Fruit fly (Drosophila melanogaster) whole organism, embryonic: ENCODE results near the gene CG6656.
A peak's percentile ranks its signal among the peaks of the same experiment; 100 is the strongest.

Experiments
- Aef1 ChIP-seq: fragments of 200-800 bp; sonication (Bioruptor generic); IDR thresholded peaks from 3 replicates; pipeline ENCODE4 v1.3.6; 2022; ENCODE audit warnings: missing biosample characterization, missing genetic modification characterization
- Atf3 ChIP-seq: fragments of 200-800 bp; sonication (Bioruptor generic); optimal IDR thresholded peaks from 3 replicates; lab custom pipeline; 2016; ENCODE audit warnings: missing biosample characterization, missing genetic modification characterization
- CG11247 ChIP-seq: fragments of 200-800 bp; sonication (Bioruptor generic); IDR thresholded peaks from 2 replicates; pipeline ENCODE4 v1.3.6; 2022; ENCODE audit warnings: missing biosample characterization, missing genetic modification characterization
- CG11504 ChIP-seq: fragments of 200-800 bp; sonication (Bioruptor generic); optimal IDR thresholded peaks from 3 replicates; lab custom pipeline; 2019; ENCODE audit warnings: missing biosample characterization, mild to moderate bottlenecking, missing genetic modification characterization, moderate library complexity
- CG11560 ChIP-seq: fragments of 200-800 bp; sonication (Bioruptor generic); IDR thresholded peaks from 3 replicates; pipeline ENCODE4 v1.3.6; 2022; ENCODE audit warnings: missing biosample characterization, missing genetic modification characterization
- CG11695 ChIP-seq: fragments of 200-800 bp; sonication (Bioruptor generic); IDR thresholded peaks from 3 replicates; pipeline ENCODE4 v1.3.6; 2022; ENCODE audit warnings: missing biosample characterization, missing genetic modification characterization
- CG12236 ChIP-seq: fragments of 200-800 bp; sonication (Bioruptor generic); optimal IDR thresholded peaks from 2 replicates; lab custom pipeline; 2016; ENCODE audit warnings: missing biosample characterization, missing genetic modification characterization
- CG12299 ChIP-seq: fragments of 200-800 bp; sonication (Bioruptor generic); optimal IDR thresholded peaks from 2 replicates; lab custom pipeline; 2018; ENCODE audit warnings: missing biosample characterization, mild to moderate bottlenecking, missing genetic modification characterization
- CG1233 ChIP-seq: fragments of 200-800 bp; sonication (Bioruptor generic); optimal IDR thresholded peaks from 4 replicates; lab custom pipeline; 2018; ENCODE audit warnings: missing biosample characterization, mild to moderate bottlenecking, missing genetic modification characterization
- CG13296 ChIP-seq: fragments of 200-800 bp; sonication (Bioruptor generic); optimal IDR thresholded peaks from 3 replicates; lab custom pipeline; 2018; ENCODE audit warnings: missing biosample characterization, mild to moderate bottlenecking, missing genetic modification characterization
- CG14050 ChIP-seq: fragments of 200-800 bp; sonication (Bioruptor generic); IDR thresholded peaks from 3 replicates; pipeline ENCODE4 v1.3.6; 2022; ENCODE audit warnings: missing biosample characterization, missing genetic modification characterization
- CG15269 ChIP-seq: fragments of 200-800 bp; sonication (Bioruptor generic); optimal IDR thresholded peaks from 2 replicates; lab custom pipeline; 2018; ENCODE audit warnings: missing biosample characterization, mild to moderate bottlenecking, missing genetic modification characterization, moderate library complexity
- CG17186 ChIP-seq: fragments of 200-800 bp; sonication (Bioruptor generic); optimal IDR thresholded peaks from 3 replicates; lab custom pipeline; 2017; ENCODE audit warnings: missing biosample characterization, missing genetic modification reagents, missing genetic modification characterization
- CG17568 ChIP-seq: fragments of 200-800 bp; sonication (Bioruptor generic); optimal IDR thresholded peaks from 2 replicates; lab custom pipeline; 2018; ENCODE audit warnings: missing biosample characterization, mild to moderate bottlenecking, missing genetic modification characterization, moderate library complexity
- CG18476 ChIP-seq: fragments of 200-800 bp; sonication (Bioruptor generic); optimal IDR thresholded peaks from 2 replicates; lab custom pipeline; 2016; ENCODE audit warnings: missing biosample characterization, mild to moderate bottlenecking, missing genetic modification characterization
- CG2202 ChIP-seq: fragments of 200-800 bp; sonication (Bioruptor generic); optimal IDR thresholded peaks from 2 replicates; lab custom pipeline; 2018; ENCODE audit warnings: missing biosample characterization, mild to moderate bottlenecking, missing genetic modification characterization
- CG2712 ChIP-seq: fragments of 200-800 bp; optimal IDR thresholded peaks from 3 replicates; lab custom pipeline; 2019; ENCODE audit warnings: missing biosample characterization, mild to moderate bottlenecking, missing genetic modification characterization, moderate library complexity
- CG30403 ChIP-seq: fragments of 200-800 bp; sonication (Bioruptor generic); optimal IDR thresholded peaks from 3 replicates; lab custom pipeline; 2016; ENCODE audit warnings: missing biosample characterization, missing genetic modification characterization
- CG31388 ChIP-seq: fragments of 200-800 bp; sonication (Bioruptor generic); optimal IDR thresholded peaks from 2 replicates; lab custom pipeline; 2016; ENCODE audit warnings: missing biosample characterization, missing genetic modification characterization
- CG43689 ChIP-seq: fragments of 200-800 bp; sonication (Bioruptor generic); IDR thresholded peaks from 2 replicates; pipeline ENCODE4 v1.3.6; 2022; ENCODE audit warnings: missing biosample characterization, missing genetic modification characterization
- CG6689 ChIP-seq: fragments of 200-800 bp; sonication (Bioruptor generic); IDR thresholded peaks from 2 replicates; pipeline ENCODE4 v1.3.6; 2022; ENCODE audit warnings: missing biosample characterization, missing genetic modification characterization
- CG7928 ChIP-seq: fragments of 200-800 bp; sonication (Bioruptor generic); optimal IDR thresholded peaks from 2 replicates; lab custom pipeline; 2017; ENCODE audit warnings: missing biosample characterization, mild to moderate bottlenecking, missing genetic modification characterization
- CG9215 ChIP-seq: fragments of 200-800 bp; sonication (Bioruptor generic); IDR thresholded peaks from 2 replicates; pipeline ENCODE4 v1.3.6; 2022; ENCODE audit warnings: missing biosample characterization, missing genetic modification characterization
- CTCF ChIP-seq: fragments of 200-800 bp; sonication (Bioruptor generic); optimal IDR thresholded peaks from 2 replicates; lab custom pipeline; 2017; ENCODE audit warnings: missing biosample characterization, mild to moderate bottlenecking, missing genetic modification characterization, moderate library complexity
- Dad ChIP-seq: fragments of 200-800 bp; sonication (Bioruptor generic); optimal IDR thresholded peaks from 3 replicates; lab custom pipeline; 2016; ENCODE audit warnings: missing biosample characterization, missing genetic modification characterization
- Oli ChIP-seq: fragments of 200-800 bp; sonication (Bioruptor generic); optimal IDR thresholded peaks from 2 replicates; lab custom pipeline; 2018; ENCODE audit warnings: missing biosample characterization, mild to moderate bottlenecking, missing genetic modification characterization, moderate library complexity
- ac ChIP-seq: fragments of 200-800 bp; sonication (Bioruptor generic); optimal IDR thresholded peaks from 3 replicates; lab custom pipeline; 2017; ENCODE audit warnings: missing biosample characterization, mild to moderate bottlenecking, missing genetic modification characterization
- corto ChIP-seq: fragments of 200-800 bp; sonication (Bioruptor generic); optimal IDR thresholded peaks from 2 replicates; lab custom pipeline; 2016; ENCODE audit warnings: missing biosample characterization, mild to moderate bottlenecking, missing genetic modification characterization, moderate library complexity
- crc ChIP-seq: fragments of 200-800 bp; sonication (Bioruptor generic); optimal IDR thresholded peaks from 2 replicates; lab custom pipeline; 2016; ENCODE audit warnings: missing biosample characterization, missing genetic modification characterization
- crol ChIP-seq: fragments of 200-800 bp; sonication (Bioruptor generic); IDR thresholded peaks from 2 replicates; pipeline ENCODE4 v1.3.6; 2022; ENCODE audit warnings: missing biosample characterization, missing genetic modification characterization
- cwo ChIP-seq: fragments of 200-800 bp; sonication (Bioruptor generic); optimal IDR thresholded peaks from 3 replicates; lab custom pipeline; 2017; ENCODE audit warnings: missing biosample characterization, missing genetic modification characterization, mild to moderate bottlenecking, moderate library complexity, missing genetic modification reagents
- dimm ChIP-seq: fragments of 200-800 bp; sonication (Bioruptor generic); IDR thresholded peaks from 2 replicates; pipeline ENCODE4 v1.3.6; 2022; ENCODE audit warnings: missing biosample characterization, missing genetic modification characterization
- ems ChIP-seq: fragments of 200-800 bp; sonication (Bioruptor generic); optimal IDR thresholded peaks from 3 replicates; lab custom pipeline; 2016; ENCODE audit warnings: missing biosample characterization, missing genetic modification characterization
- fd64A ChIP-seq: fragments of 200-800 bp; sonication (Bioruptor generic); optimal IDR thresholded peaks from 3 replicates; lab custom pipeline; 2018; ENCODE audit warnings: missing biosample characterization, mild to moderate bottlenecking, missing genetic modification characterization
- fd96Cb ChIP-seq: fragments of 200-800 bp; sonication (Bioruptor generic); optimal IDR thresholded peaks from 2 replicates; lab custom pipeline; 2018; ENCODE audit warnings: missing biosample characterization, mild to moderate bottlenecking, missing genetic modification characterization, moderate library complexity
- gcm ChIP-seq: fragments of 200-800 bp; sonication (Bioruptor generic); optimal IDR thresholded peaks from 2 replicates; lab custom pipeline; 2019; ENCODE audit warnings: missing biosample characterization, mild to moderate bottlenecking, missing genetic modification characterization, moderate library complexity
- ham ChIP-seq: fragments of 200-800 bp; sonication (Bioruptor generic); IDR thresholded peaks from 2 replicates; pipeline ENCODE4 v1.3.6; 2022; ENCODE audit warnings: missing biosample characterization, missing genetic modification characterization
- kni ChIP-seq: fragments of 200-800 bp; sonication (Bioruptor generic); optimal IDR thresholded peaks from 3 replicates; lab custom pipeline; 2017; ENCODE audit warnings: mild to moderate bottlenecking, missing biosample characterization, missing genetic modification reagents, missing genetic modification characterization
- nerfin-2 ChIP-seq: fragments of 200-800 bp; sonication (Bioruptor generic); IDR thresholded peaks from 2 replicates; pipeline ENCODE4 v1.3.6; 2022; ENCODE audit warnings: missing biosample characterization, missing genetic modification characterization; ENCODE audit not compliant: partially characterized antibody
- nom ChIP-seq: fragments of 200-800 bp; sonication (Bioruptor generic); optimal IDR thresholded peaks from 2 replicates; lab custom pipeline; 2017; ENCODE audit warnings: missing biosample characterization, missing genetic modification characterization, mild to moderate bottlenecking, moderate library complexity, missing genetic modification reagents
- p53 ChIP-seq: fragments of 200-800 bp; sonication (Bioruptor generic); optimal IDR thresholded peaks from 2 replicates; lab custom pipeline; 2016; ENCODE audit warnings: missing biosample characterization, missing genetic modification characterization
- row ChIP-seq: fragments of 200-800 bp; sonication (Bioruptor generic); IDR thresholded peaks from 3 replicates; pipeline ENCODE4 v1.3.6; 2022; ENCODE audit warnings: missing biosample characterization, missing genetic modification characterization
- sens ChIP-seq: fragments of 200-800 bp; sonication (Bioruptor generic); peaks from one replicate; lab custom pipeline; 2016; ENCODE audit warnings: missing biosample characterization, missing genetic modification characterization
- slp2 ChIP-seq: fragments of 200-800 bp; sonication (Bioruptor generic); optimal IDR thresholded peaks from 2 replicates; lab custom pipeline; 2016; ENCODE audit warnings: missing biosample characterization, missing genetic modification characterization
- sna ChIP-seq: fragments of 200-800 bp; sonication (Bioruptor generic); IDR thresholded peaks from 2 replicates; pipeline ENCODE4 v1.3.6; 2022; ENCODE audit warnings: missing biosample characterization, missing genetic modification characterization; ENCODE audit not compliant: partially characterized antibody
- tna ChIP-seq: fragments of 200-800 bp; sonication (Bioruptor generic); IDR thresholded peaks from 2 replicates; pipeline ENCODE4 v1.3.6; 2022; ENCODE audit warnings: missing biosample characterization, missing genetic modification characterization; ENCODE audit not compliant: partially characterized antibody
- trem ChIP-seq: fragments of 200-800 bp; optimal IDR thresholded peaks from 3 replicates; lab custom pipeline; 2019; ENCODE audit warnings: missing biosample characterization, mild to moderate bottlenecking, missing genetic modification characterization, moderate library complexity
- vfl ChIP-seq: fragments of 200-800 bp; sonication (Bioruptor generic); optimal IDR thresholded peaks from 2 replicates; lab custom pipeline; 2016; ENCODE audit warnings: missing biosample characterization, missing genetic modification characterization
- wek ChIP-seq: fragments of 200-800 bp; sonication (Bioruptor generic); optimal IDR thresholded peaks from 3 replicates; lab custom pipeline; 2018; ENCODE audit warnings: missing biosample characterization, mild to moderate bottlenecking, missing genetic modification characterization, moderate library complexity
- wor ChIP-seq: fragments of 200-800 bp; sonication (Bioruptor generic); IDR thresholded peaks from 2 replicates; pipeline ENCODE4 v1.3.6; 2022; ENCODE audit warnings: missing biosample characterization, missing genetic modification characterization

Gene CG6656

dm6 chr3R:21856098-21856872 lies 18.8 kb upstream of the CG6656 start, which contains the start of gene glec (continued):
- TF ChIP-seq CG17186 (GFP tag; lab: Kevin White, UChicago) (no peak), wor (GFP tag; lab: Robert Waterston, UW) (0 out of 2 replicates have a peak, but pooled peaks have one; percentile 28), CG17568 (no peak), CG15269 (tag; lab: Kevin White, UChicago) (no peak), fd64A (GFP tag; lab: Kevin White, UChicago) (peak; percentile 51), fd96Cb (no peak), CG30403 (GFP tag; lab: Kevin White, UChicago) (peak; percentile 41), CG12299 (tag; lab: Kevin White, UChicago) (peak; percentile 1), gcm (GFP tag; lab: Kevin White, UChicago) (peak; percentile 4), sens (GFP tag; lab: Kevin White, UChicago) (peak; percentile 88), Dad (GFP tag; lab: Kevin White, UChicago) (peak; percentile 14), Aef1 (no peak), trem (tag; lab: Kevin White, UChicago) (peak; percentile 16), ac (GFP tag; lab: Kevin White, UChicago) (no peak), CG11247 (GFP tag; lab: Robert Waterston, UW) (no peak; the same call in 1 of the 2 replicates), cwo (GFP tag; lab: Kevin White, UChicago) (no peak), CG14050 (no peak; the same call in 2 of the 3 replicates), CG31388 (no peak), CG6689 (GFP tag; lab: Robert Waterston, UW) (peak; percentile 99), ham (GFP tag; lab: Robert Waterston, UW) (no peak), row (GFP tag; lab: Robert Waterston, UW) (peak; percentile 82), nom (GFP tag; lab: Kevin White, UChicago) (peak; percentile 46), CTCF (peak; percentile 19), tna (GFP tag; lab: Robert Waterston, UW) (peak; percentile 48; the same call in 1 of the 2 replicates), corto (GFP tag; lab: Kevin White, UChicago) (peak; percentile 62), CG11560 (no peak), CG18476 (no peak), CG7928 (GFP tag; lab: Kevin White, UChicago) (peak; percentile 63), vfl (GFP tag; lab: Kevin White, UChicago) (no peak), wek (peak; percentile 21), crol (GFP tag; lab: Robert Waterston, UW) (peak; percentile 18; the same call in 1 of the 2 replicates), CG11695 (peak; percentile 50; the same call in 2 of the 3 replicates), CG43689 (no peak), CG12236 (peak; percentile 11), CG11504 (tag; lab: Kevin White, UChicago) (peak; percentile 11), sna (peak; percentile 36; the same call in 1 of the 2 replicates), CG13296 (GFP tag; lab: Kevin White, UChicago) (peak; percentile 43), kni (peak; percentile 6), CG9215 (GFP tag; lab: Robert Waterston, UW) (no peak), ems (GFP tag; lab: Kevin White, UChicago) (no peak), Atf3 (GFP tag; lab: Kevin White, UChicago) (peak; percentile 36), nerfin-2 (GFP tag; lab: Robert Waterston, UW) (peak; percentile 33; the same call in 1 of the 2 replicates), crc (GFP tag; lab: Kevin White, UChicago) (peak; percentile 5), CG1233 (GFP tag; lab: Kevin White, UChicago) (no peak), CG2202 (no peak), Oli (tag; lab: Kevin White, UChicago) (peak; percentile 43), p53 (GFP tag; lab: Kevin White, UChicago) (no peak), dimm (GFP tag; lab: Robert Waterston, UW) (no peak), slp2 (no peak), CG2712 (tag; lab: Kevin White, UChicago) (no peak)
